Fruit fly (Drosophila melanogaster) whole organism, embryonic: ENCODE results near the gene Mst89B.

Experiments
- CG1024 ChIP-seq: fragments of 200-800 bp; sonication (Bioruptor generic); IDR thresholded peaks from 2 replicates; pipeline ENCODE4 v1.3.6; 2022; ENCODE audit warnings: missing biosample characterization, missing genetic modification characterization
- CG11398 ChIP-seq: fragments of 200-800 bp; sonication (Bioruptor generic); optimal IDR thresholded peaks from 2 replicates; lab custom pipeline; 2016; ENCODE audit warnings: missing biosample characterization, missing genetic modification characterization
- CG11723 ChIP-seq: fragments of 200-800 bp; sonication (Bioruptor generic); optimal IDR thresholded peaks from 2 replicates; lab custom pipeline; 2017; ENCODE audit warnings: missing biosample characterization, mild to moderate bottlenecking, missing genetic modification characterization
- CG12071 ChIP-seq: fragments of 200-800 bp; sonication (Bioruptor generic); optimal IDR thresholded peaks from 3 replicates; lab custom pipeline; 2018; ENCODE audit warnings: missing biosample characterization, mild to moderate bottlenecking, missing genetic modification characterization
- CG14965 ChIP-seq: fragments of 200-800 bp; sonication (Bioruptor generic); optimal IDR thresholded peaks from 2 replicates; lab custom pipeline; 2016; ENCODE audit warnings: missing biosample characterization, missing genetic modification characterization, borderline replicate concordance
- CG16863 ChIP-seq: fragments of 200-800 bp; sonication (Bioruptor generic); optimal IDR thresholded peaks from 3 replicates; lab custom pipeline; 2016; ENCODE audit warnings: missing biosample characterization, missing genetic modification characterization
- CG1792 ChIP-seq: fragments of 200-800 bp; sonication (Bioruptor generic); optimal IDR thresholded peaks from 2 replicates; lab custom pipeline; 2016; ENCODE audit warnings: missing biosample characterization, missing genetic modification characterization
- CG18764 ChIP-seq: fragments of 200-800 bp; sonication (Bioruptor generic); optimal IDR thresholded peaks from 3 replicates; lab custom pipeline; 2016; ENCODE audit warnings: missing biosample characterization, missing genetic modification characterization
- CG2120 ChIP-seq: fragments of 200-800 bp; sonication (Bioruptor generic); optimal IDR thresholded peaks from 3 replicates; lab custom pipeline; 2016; ENCODE audit warnings: missing biosample characterization, missing genetic modification characterization
- CG3065 ChIP-seq: fragments of 200-800 bp; sonication (Bioruptor generic); optimal IDR thresholded peaks from 2 replicates; lab custom pipeline; 2016; ENCODE audit warnings: missing biosample characterization, missing genetic modification characterization
- CG32772 ChIP-seq: fragments of 200-800 bp; sonication (Bioruptor generic); IDR thresholded peaks from 2 replicates; pipeline ENCODE4 v1.3.6; 2022; ENCODE audit warnings: missing biosample characterization, missing genetic modification characterization
- CG4820 ChIP-seq: fragments of 200-800 bp; sonication (Bioruptor generic); optimal IDR thresholded peaks from 3 replicates; lab custom pipeline; 2016; ENCODE audit warnings: missing biosample characterization, missing genetic modification characterization
- CG5245 ChIP-seq: fragments of 200-800 bp; sonication (Bioruptor generic); optimal IDR thresholded peaks from 3 replicates; lab custom pipeline; 2016; ENCODE audit warnings: missing biosample characterization, missing genetic modification characterization
- CG6272 ChIP-seq: fragments of 200-800 bp; sonication (Bioruptor generic); IDR thresholded peaks from 2 replicates; pipeline ENCODE4 v1.3.6; 2022; ENCODE audit warnings: missing biosample characterization, missing genetic modification characterization
- CG8281 ChIP-seq: fragments of 200-800 bp; sonication (Bioruptor generic); optimal IDR thresholded peaks from 2 replicates; lab custom pipeline; 2018; ENCODE audit warnings: missing biosample characterization, mild to moderate bottlenecking, missing genetic modification characterization, moderate library complexity
- CG8290 ChIP-seq, 3 experiments: fragments of 200-800 bp; sonication (Bioruptor generic); optimal IDR thresholded peaks; 2 replicates each; lab custom pipeline; 2016 to 2019; ENCODE audit warnings: missing biosample characterization in 3 of 3, missing genetic modification characterization in 3 of 3, mild to moderate bottlenecking in 2 of 3, moderate library complexity in 1 of 3
- CG8388 ChIP-seq: fragments of 200-800 bp; sonication (Bioruptor generic); optimal IDR thresholded peaks from 2 replicates; lab custom pipeline; 2019; ENCODE audit warnings: missing biosample characterization, mild to moderate bottlenecking, missing genetic modification characterization, moderate library complexity
- CG9609 ChIP-seq: fragments of 200-800 bp; sonication (Bioruptor generic); optimal IDR thresholded peaks from 3 replicates; lab custom pipeline; 2016; ENCODE audit warnings: missing biosample characterization, missing genetic modification characterization
- CG9932 ChIP-seq: fragments of 200-800 bp; sonication (Bioruptor generic); IDR thresholded peaks from 2 replicates; pipeline ENCODE4 v1.3.6; 2022; ENCODE audit warnings: missing biosample characterization, missing genetic modification characterization
- Dek ChIP-seq: fragments of 200-800 bp; sonication (Bioruptor generic); optimal IDR thresholded peaks from 3 replicates; lab custom pipeline; 2019; ENCODE audit warnings: missing biosample characterization, mild to moderate bottlenecking, missing genetic modification characterization, moderate library complexity
- Doc2 ChIP-seq: fragments of 200-800 bp; sonication (Bioruptor generic); IDR thresholded peaks from 2 replicates; pipeline ENCODE4 v1.3.6; 2022; ENCODE audit warnings: missing biosample characterization, missing genetic modification characterization
- Drgx ChIP-seq: fragments of 200-800 bp; sonication (Bioruptor generic); IDR thresholded peaks from 2 replicates; pipeline ENCODE4 v1.3.6; 2022; ENCODE audit warnings: missing biosample characterization, missing genetic modification characterization
- ERR ChIP-seq: fragments of 200-800 bp; sonication (Bioruptor generic); optimal IDR thresholded peaks from 2 replicates; lab custom pipeline; 2016; ENCODE audit warnings: missing biosample characterization, missing genetic modification characterization
- GATAe ChIP-seq: fragments of 200-800 bp; sonication (Bioruptor generic); conservative IDR thresholded peaks from 2 replicates; pipeline ENCODE4 v1.3.6; 2022; ENCODE audit warnings: missing biosample characterization, missing genetic modification characterization
- Hr78 ChIP-seq, 2 experiments: fragments of 200-800 bp in 1 of 2; fragments of >200 bp in 1 of 2; sonication (Bioruptor generic) in 1 of 2; optimal IDR thresholded peaks; 2 replicates each; lab custom pipeline; 2017 to 2019; ENCODE audit warnings: missing biosample characterization in 2 of 2, missing genetic modification characterization in 2 of 2, mild to moderate bottlenecking in 1 of 2, moderate library complexity in 1 of 2
- Kr ChIP-seq: fragments of 200-800 bp; sonication (Bioruptor generic); optimal IDR thresholded peaks from 2 replicates; lab custom pipeline; 2017; ENCODE audit warnings: missing biosample characterization, mild to moderate bottlenecking, missing genetic modification characterization
- Lhr ChIP-seq: fragments of 200-800 bp; sonication (Bioruptor generic); optimal IDR thresholded peaks from 3 replicates; lab custom pipeline; 2017; ENCODE audit warnings: mild to moderate bottlenecking, missing biosample characterization, missing genetic modification reagents, missing genetic modification characterization
- MESR4 ChIP-seq: fragments of 200-800 bp; sonication (Bioruptor generic); optimal IDR thresholded peaks from 2 replicates; lab custom pipeline; 2018; ENCODE audit warnings: missing biosample characterization, mild to moderate bottlenecking, missing genetic modification characterization, moderate library complexity
- NC2α ChIP-seq: fragments of 200-800 bp; sonication (Bioruptor generic); optimal IDR thresholded peaks from 2 replicates; lab custom pipeline; 2016; ENCODE audit warnings: missing biosample characterization, missing genetic modification characterization
- NK7.1 ChIP-seq: fragments of 200-800 bp; sonication (Bioruptor generic); optimal IDR thresholded peaks from 3 replicates; lab custom pipeline; 2016; ENCODE audit warnings: missing biosample characterization, missing genetic modification characterization
- Poxn ChIP-seq: fragments of 200-800 bp; sonication (Bioruptor generic); IDR thresholded peaks from 2 replicates; pipeline ENCODE4 v1.3.6; 2022; ENCODE audit warnings: missing biosample characterization, missing genetic modification characterization
- Side ChIP-seq: fragments of 200-800 bp; sonication (Bioruptor generic); optimal IDR thresholded peaks from 2 replicates; lab custom pipeline; 2016; ENCODE audit warnings: missing biosample characterization, missing genetic modification characterization
- YL-1 ChIP-seq: fragments of 200-800 bp; sonication (Bioruptor generic); optimal IDR thresholded peaks from 3 replicates; lab custom pipeline; 2017; ENCODE audit warnings: missing biosample characterization, mild to moderate bottlenecking, missing genetic modification characterization
- ac ChIP-seq: fragments of 200-800 bp; sonication (Bioruptor generic); optimal IDR thresholded peaks from 3 replicates; lab custom pipeline; 2017; ENCODE audit warnings: missing biosample characterization, mild to moderate bottlenecking, missing genetic modification characterization
- ato ChIP-seq: fragments of 200-800 bp; sonication (Bioruptor generic); IDR thresholded peaks from 2 replicates; pipeline ENCODE4 v1.3.6; 2022; ENCODE audit warnings: missing biosample characterization, missing genetic modification characterization; ENCODE audit not compliant: partially characterized antibody
- corto ChIP-seq: fragments of 200-800 bp; sonication (Bioruptor generic); optimal IDR thresholded peaks from 2 replicates; lab custom pipeline; 2016; ENCODE audit warnings: missing biosample characterization, mild to moderate bottlenecking, missing genetic modification characterization, moderate library complexity
- en ChIP-seq: fragments of 200-800 bp; sonication (Bioruptor generic); optimal IDR thresholded peaks from 2 replicates; lab custom pipeline; 2016; ENCODE audit warnings: missing biosample characterization, missing genetic modification characterization
- gcm2 ChIP-seq: fragments of 200-800 bp; sonication (Bioruptor generic); optimal IDR thresholded peaks from 2 replicates; lab custom pipeline; 2016; ENCODE audit warnings: missing biosample characterization, missing genetic modification characterization
- gsb ChIP-seq: fragments of 200-800 bp; sonication (Bioruptor generic); IDR thresholded peaks from 2 replicates; pipeline ENCODE4 v1.3.6; 2022; ENCODE audit warnings: missing biosample characterization, missing genetic modification characterization
- gt ChIP-seq: fragments of 200-800 bp; sonication (Bioruptor generic); IDR thresholded peaks from 2 replicates; pipeline ENCODE4 v1.3.6; 2022; ENCODE audit warnings: missing biosample characterization, missing genetic modification characterization
- kay ChIP-seq: fragments of 200-800 bp; sonication (Bioruptor generic); optimal IDR thresholded peaks from 2 replicates; lab custom pipeline; 2016; ENCODE audit warnings: missing biosample characterization, missing genetic modification characterization
- kni ChIP-seq: fragments of 200-800 bp; sonication (Bioruptor generic); optimal IDR thresholded peaks from 3 replicates; lab custom pipeline; 2017; ENCODE audit warnings: mild to moderate bottlenecking, missing biosample characterization, missing genetic modification reagents, missing genetic modification characterization
- lab ChIP-seq: fragments of 200-800 bp; sonication (Bioruptor generic); optimal IDR thresholded peaks from 3 replicates; lab custom pipeline; 2017; ENCODE audit warnings: missing biosample characterization, missing genetic modification characterization, mild to moderate bottlenecking, moderate library complexity, missing genetic modification reagents
- ranshi ChIP-seq: fragments of 200-800 bp; sonication (Bioruptor generic); IDR thresholded peaks from 2 replicates; pipeline ENCODE4 v1.3.6; 2022; ENCODE audit warnings: missing biosample characterization, missing genetic modification characterization
- sr ChIP-seq: fragments of 200-800 bp; sonication (Bioruptor generic); IDR thresholded peaks from 3 replicates; pipeline ENCODE4 v1.3.6; 2022; ENCODE audit warnings: missing biosample characterization, missing genetic modification characterization
- trh ChIP-seq: fragments of 200-800 bp; sonication (Bioruptor generic); optimal IDR thresholded peaks from 2 replicates; lab custom pipeline; 2016; ENCODE audit warnings: missing biosample characterization, missing genetic modification characterization
- wor ChIP-seq: fragments of 200-800 bp; sonication (Bioruptor generic); IDR thresholded peaks from 2 replicates; pipeline ENCODE4 v1.3.6; 2022; ENCODE audit warnings: missing biosample characterization, missing genetic modification characterization
- zen ChIP-seq: fragments of 200-800 bp; sonication (Bioruptor generic); optimal IDR thresholded peaks from 3 replicates; lab custom pipeline; 2018; ENCODE audit warnings: missing biosample characterization, mild to moderate bottlenecking, missing genetic modification characterization, moderate library complexity

The Mst89B gene

DNA sequence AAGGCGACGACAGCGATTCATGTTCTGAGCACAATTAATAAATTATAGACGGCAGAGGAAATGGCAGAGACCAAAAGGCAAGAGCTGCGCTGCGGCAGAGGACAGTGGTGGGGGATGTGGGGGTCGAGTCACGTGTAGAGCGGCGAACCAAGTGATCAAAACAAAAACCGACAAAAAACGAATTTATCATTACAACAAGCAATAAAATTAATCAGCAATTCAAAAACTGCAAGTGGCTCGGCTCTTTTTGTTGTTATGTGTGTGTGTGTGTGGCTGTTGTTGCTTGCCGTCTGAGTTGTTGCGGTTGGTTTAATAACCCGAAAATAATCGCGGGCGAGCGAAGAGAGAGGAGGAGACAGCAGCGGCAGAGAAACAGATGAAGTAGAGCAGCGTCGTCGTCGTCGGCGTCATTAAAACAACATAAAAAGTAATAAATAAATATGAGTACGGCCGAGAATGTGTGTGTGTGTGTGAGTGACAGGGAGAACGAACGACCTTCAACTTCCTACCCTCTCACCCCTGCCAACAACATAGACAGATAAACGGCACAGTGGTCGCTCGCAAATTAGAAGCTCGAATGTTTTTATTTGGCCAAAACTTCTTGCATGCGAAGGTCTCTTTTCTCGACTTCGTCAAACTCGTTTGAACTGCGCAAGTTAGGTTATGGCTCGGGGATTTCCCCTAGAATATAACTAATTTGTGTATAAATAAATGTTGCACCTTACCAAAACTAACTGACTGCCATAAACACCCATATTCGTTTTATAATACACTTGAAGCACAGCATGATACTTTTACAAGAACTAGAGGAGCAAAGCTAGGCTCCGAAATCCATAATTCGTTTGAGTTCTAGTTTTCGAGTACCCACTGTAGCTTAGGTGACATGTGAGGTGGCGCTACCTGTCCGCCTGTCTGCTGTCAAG lies 35.2 kb upstream of the Mst89B start (continued):
- TF ChIP-seq Hr78 (GFP tag; optimal IDR thresholded peaks at IDR 0.05; lab: Kevin White, UChicago) (peak in 1 of 2 experiments; percentile 95), NC2α (GFP tag; lab: Kevin White, UChicago) (peak; percentile 37), Side (GFP tag; lab: Kevin White, UChicago) (peak; percentile 69), gsb (no peak), Dek (peak; percentile 57), CG11398 (GFP tag; lab: Kevin White, UChicago) (peak; percentile 66), CG2120 (GFP tag; lab: Kevin White, UChicago) (peak; percentile 75), CG8281 (tag; lab: Kevin White, UChicago) (peak; percentile 43), MESR4 (GFP tag; lab: Kevin White, UChicago) (no peak), CG4820 (GFP tag; lab: Kevin White, UChicago) (peak; percentile 77), ac (no peak), sr (GFP tag; lab: Robert Waterston, UW) (no peak), Poxn (GFP tag; lab: Robert Waterston, UW) (no peak), CG1792 (peak; percentile 68), GATAe (GFP tag; lab: Robert Waterston, UW) (no peak), CG1024 (GFP tag; lab: Robert Waterston, UW) (no peak), Doc2 (GFP tag; lab: Robert Waterston, UW) (no peak), CG3065 (GFP tag; lab: Kevin White, UChicago) (no peak), CG32772 (GFP tag; lab: Robert Waterston, UW) (no peak), YL-1 (GFP tag; lab: Kevin White, UChicago) (peak; percentile 14), CG11723 (GFP tag; lab: Kevin White, UChicago) (peak; percentile 68), kay (GFP tag; lab: Kevin White, UChicago) (peak; percentile 23), CG9932 (no peak), CG8290 (GFP tag; optimal IDR thresholded peaks at IDR 0.05; lab: Kevin White, UChicago) (peak; percentile 32), CG8290 (tag; optimal IDR thresholded peaks at IDR 0.05; lab: Kevin White, UChicago) (peak in 1 of 2 experiments; percentile 27), gcm2 (GFP tag; lab: Kevin White, UChicago) (peak; percentile 64), en (GFP tag; lab: Kevin White, UChicago) (peak; percentile 65), ranshi (GFP tag; lab: Robert Waterston, UW) (no peak), CG16863 (peak; percentile 78), CG12071 (peak; percentile 16), CG8388 (peak; percentile 61), gt (GFP tag; lab: Robert Waterston, UW) (no peak), wor (no peak), CG9609 (GFP tag; lab: Kevin White, UChicago) (peak; percentile 71), corto (GFP tag; lab: Kevin White, UChicago) (no peak), CG5245 (GFP tag; lab: Kevin White, UChicago) (peak; percentile 64), trh (GFP tag; lab: Kevin White, UChicago) (peak; percentile 8), CG6272 (peak; percentile 40; the same call in 1 of the 2 replicates), CG14965 (GFP tag; lab: Kevin White, UChicago) (no peak), Kr (no peak), zen (tag; lab: Kevin White, UChicago) (peak; percentile 14), Drgx (no peak), kni (GFP tag; lab: Kevin White, UChicago) (peak; percentile 74), ERR (peak; percentile 61), ato (GFP tag; lab: Robert Waterston, UW) (no peak), lab (GFP tag; lab: Kevin White, UChicago) (peak; percentile 69), NK7.1 (peak; percentile 17), CG18764 (GFP tag; lab: Kevin White, UChicago) (peak; percentile 40), Lhr (GFP tag; lab: Kevin White, UChicago) (peak; percentile 40)
